Worm (Caenorhabditis elegans) whole organism, late embryonic: ENCODE results near the gene grl-5.

Experiments used
- C08G9.2 ChIP-seq: sonication (generic microtip); optimal IDR thresholded peaks from 2 replicates; lab custom pipeline; 2016; ENCODE audit warnings: mild to moderate bottlenecking, missing genetic modification characterization, moderate library complexity, missing compliant biosample characterization
- C38D4.7 ChIP-seq: fragments of 200-800 bp; sonication (Bioruptor generic); optimal IDR thresholded peaks from 2 replicates; lab custom pipeline; 2018; ENCODE audit warnings: mild to moderate bottlenecking, missing genetic modification characterization, moderate library complexity, missing compliant biosample characterization
- K02D7.2 ChIP-seq: sonication (generic microtip); optimal IDR thresholded peaks from 2 replicates; lab custom pipeline; 2017; ENCODE audit warnings: mild to moderate bottlenecking, missing genetic modification characterization, missing compliant biosample characterization
- ahr-1 ChIP-seq: sonication (generic microtip); optimal IDR thresholded peaks from 2 replicates; lab custom pipeline; 2016; ENCODE audit warnings: missing genetic modification characterization, missing compliant biosample characterization
- ceh-14 ChIP-seq: sonication (generic microtip); optimal IDR thresholded peaks from 2 replicates; lab custom pipeline; 2016; ENCODE audit warnings: missing genotype, missing genetic modification characterization, missing compliant biosample characterization
- ceh-19 ChIP-seq: fragments of 200-800 bp; sonication (Bioruptor generic); optimal IDR thresholded peaks from 2 replicates; lab custom pipeline; 2018; ENCODE audit warnings: mild to moderate bottlenecking, missing genetic modification characterization, missing compliant biosample characterization
- ceh-31 ChIP-seq: sonication (generic microtip); optimal IDR thresholded peaks from 2 replicates; lab custom pipeline; 2016; ENCODE audit warnings: missing genetic modification characterization, missing compliant biosample characterization
- ceh-34 ChIP-seq: sonication (generic microtip); optimal IDR thresholded peaks from 2 replicates; lab custom pipeline; 2016; ENCODE audit warnings: mild to moderate bottlenecking, missing genetic modification characterization, missing compliant biosample characterization
- ceh-45 ChIP-seq: fragments of 200-800 bp; sonication (Bioruptor generic); IDR thresholded peaks from 2 replicates; pipeline ENCODE4 v1.3.6; 2022; ENCODE audit warnings: missing genetic modification reagents, missing genetic modification characterization, missing compliant biosample characterization
- ceh-6 ChIP-seq: fragments of 200-800 bp; sonication (Bioruptor generic); optimal IDR thresholded peaks from 2 replicates; lab custom pipeline; 2018; ENCODE audit warnings: mild to moderate bottlenecking, missing genetic modification characterization, missing compliant biosample characterization
- ceh-9 ChIP-seq: sonication (generic microtip); optimal IDR thresholded peaks from 2 replicates; lab custom pipeline; 2016; ENCODE audit warnings: mild to moderate bottlenecking, missing genetic modification characterization, inconsistent platforms, missing compliant biosample characterization
- che-1 ChIP-seq: sonication (generic microtip); optimal IDR thresholded peaks from 2 replicates; lab custom pipeline; 2016; ENCODE audit warnings: mild to moderate bottlenecking, missing genetic modification characterization, missing compliant biosample characterization
- dmd-4 ChIP-seq: sonication (generic microtip); optimal IDR thresholded peaks from 2 replicates; lab custom pipeline; 2016; ENCODE audit warnings: borderline replicate concordance, missing genetic modification characterization, missing compliant biosample characterization
- elt-2 ChIP-seq: sonication (generic microtip); optimal IDR thresholded peaks from 2 replicates; lab custom pipeline; 2016; ENCODE audit warnings: missing genetic modification reagents, missing genetic modification characterization, missing compliant biosample characterization
- elt-4 ChIP-seq: sonication (generic microtip); optimal IDR thresholded peaks from 2 replicates; lab custom pipeline; 2016; ENCODE audit warnings: missing genetic modification characterization, missing compliant biosample characterization
- ets-4 ChIP-seq: sonication (generic microtip); optimal IDR thresholded peaks from 2 replicates; lab custom pipeline; 2016; ENCODE audit warnings: missing genetic modification characterization, missing compliant biosample characterization
- eyg-1 ChIP-seq: sonication (generic microtip); optimal IDR thresholded peaks from 2 replicates; lab custom pipeline; 2016; ENCODE audit warnings: missing genotype, missing genetic modification characterization, missing compliant biosample characterization
- fax-1 ChIP-seq: sonication (generic microtip); optimal IDR thresholded peaks from 2 replicates; lab custom pipeline; 2016; ENCODE audit warnings: missing genotype, missing genetic modification characterization, missing compliant biosample characterization
- fkh-10 ChIP-seq: fragments of 150-350 bp; optimal IDR thresholded peaks from 2 replicates; lab custom pipeline; 2014; ENCODE audit warnings: missing biosample characterization, missing genetic modification reagents, missing genetic modification characterization
- fkh-6 ChIP-seq: sonication (generic microtip); optimal IDR thresholded peaks from 2 replicates; lab custom pipeline; 2016; ENCODE audit warnings: missing genetic modification characterization, missing compliant biosample characterization
- hlh-15 ChIP-seq: sonication (generic microtip); optimal IDR thresholded peaks from 2 replicates; lab custom pipeline; 2016; ENCODE audit warnings: missing genetic modification characterization, missing compliant biosample characterization
- hlh-30 ChIP-seq: sonication (generic microtip); optimal IDR thresholded peaks from 2 replicates; lab custom pipeline; 2017; ENCODE audit warnings: antibody characterized with exemption, missing genetic modification characterization, missing compliant biosample characterization; ENCODE audit not compliant: insufficient read depth
- hlh-6 ChIP-seq: sonication (generic microtip); optimal IDR thresholded peaks from 2 replicates; lab custom pipeline; 2016; ENCODE audit warnings: missing genotype, missing genetic modification characterization, missing compliant biosample characterization
- hlh-8 ChIP-seq: sonication (generic microtip); optimal IDR thresholded peaks from 2 replicates; lab custom pipeline; 2016; ENCODE audit warnings: missing genotype, missing genetic modification characterization, missing compliant biosample characterization
- nhr-11 ChIP-seq: fragments of 150-350 bp; optimal IDR thresholded peaks from 2 replicates; lab custom pipeline; 2014; ENCODE audit warnings: missing biosample characterization, missing genetic modification characterization
- nhr-232 ChIP-seq: sonication (generic microtip); optimal IDR thresholded peaks from 2 replicates; lab custom pipeline; 2016; ENCODE audit warnings: missing genetic modification characterization, missing compliant biosample characterization
- npax-4 ChIP-seq: sonication (generic microtip); optimal IDR thresholded peaks from 2 replicates; lab custom pipeline; 2016; ENCODE audit warnings: missing genetic modification characterization, missing compliant biosample characterization
- odd-2 ChIP-seq: sonication (generic microtip); optimal IDR thresholded peaks from 2 replicates; lab custom pipeline; 2017; ENCODE audit warnings: antibody characterized with exemption, mild to moderate bottlenecking, missing genetic modification characterization, missing compliant biosample characterization
- pag-3 ChIP-seq: sonication (generic microtip); optimal IDR thresholded peaks from 2 replicates; lab custom pipeline; 2016; ENCODE audit warnings: missing compliant biosample characterization, missing genetic modification characterization, borderline replicate concordance
- pax-1 ChIP-seq: fragments of 150-350 bp; optimal IDR thresholded peaks from 2 replicates; lab custom pipeline; 2014; ENCODE audit warnings: missing biosample characterization, missing genetic modification characterization
- pha-2 ChIP-seq: sonication (generic microtip); optimal IDR thresholded peaks from 2 replicates; lab custom pipeline; 2017; ENCODE audit warnings: mild to moderate bottlenecking, missing genetic modification characterization, missing compliant biosample characterization
- pros-1 ChIP-seq: fragments of 150-350 bp; optimal IDR thresholded peaks from 2 replicates; lab custom pipeline; 2014; ENCODE audit warnings: missing biosample characterization, missing genetic modification reagents, missing genetic modification characterization
- rnt-1 ChIP-seq: sonication (generic microtip); optimal IDR thresholded peaks from 2 replicates; lab custom pipeline; 2016; ENCODE audit warnings: missing genetic modification characterization, missing compliant biosample characterization
- sdc-2 ChIP-seq: sonication (generic microtip); optimal IDR thresholded peaks from 2 replicates; lab custom pipeline; 2016; ENCODE audit warnings: missing genotype, missing genetic modification characterization, missing compliant biosample characterization
- sox-2 ChIP-seq: fragments of 200-800 bp; sonication (Bioruptor generic); IDR thresholded peaks from 2 replicates; pipeline ENCODE4 v1.3.6; 2022; ENCODE audit warnings: missing genetic modification reagents, missing genetic modification characterization, missing compliant biosample characterization
- sox-4 ChIP-seq: sonication (generic microtip); optimal IDR thresholded peaks from 2 replicates; lab custom pipeline; 2017; ENCODE audit warnings: mild to moderate bottlenecking, missing genetic modification characterization, inconsistent platforms, missing compliant biosample characterization
- syd-9 ChIP-seq: sonication (generic microtip); optimal IDR thresholded peaks from 2 replicates; lab custom pipeline; 2016; ENCODE audit warnings: mild to moderate bottlenecking, missing genetic modification characterization, moderate library complexity, missing compliant biosample characterization
- unc-42 ChIP-seq: sonication (generic microtip); optimal IDR thresholded peaks from 2 replicates; lab custom pipeline; 2016; ENCODE audit warnings: missing genotype, missing genetic modification characterization, missing compliant biosample characterization
- zip-5 ChIP-seq: sonication (generic microtip); optimal IDR thresholded peaks from 2 replicates; lab custom pipeline; 2016; ENCODE audit warnings: missing genetic modification characterization, missing compliant biosample characterization
- ztf-16 ChIP-seq: sonication (generic microtip); optimal IDR thresholded peaks from 2 replicates; lab custom pipeline; 2017; ENCODE audit warnings: missing genetic modification characterization, missing compliant biosample characterization

The grl-5 gene

ce11 chrV:4407519-4407918 is 6.9 kb downstream of the grl-5 start, which contains the start of gene nhr-118:
nhr-118 (plus strand) TSS chrV:4407819.
- no peak for TF ChIP-seq rnt-1 (tag; lab: Kevin White, UChicago)
- no peak for TF ChIP-seq hlh-8 (tag; lab: Kevin White, UChicago)
- TF ChIP-seq npax-4 (tag; lab: Kevin White, UChicago), result no peak
- no peak for TF ChIP-seq pros-1 (tag; lab: Kevin White, UChicago)
- TF ChIP-seq sdc-2 (tag; lab: Kevin White, UChicago), result no peak
- TF ChIP-seq K02D7.2 (tag; lab: Kevin White, UChicago), result no peak
- no peak for TF ChIP-seq odd-2 (tag; lab: Kevin White, UChicago)
- TF ChIP-seq zip-5, result no peak
- TF ChIP-seq syd-9 (tag; lab: Kevin White, UChicago), result no peak
- TF ChIP-seq pax-1 (tag; lab: Kevin White, UChicago), result no peak
- no peak for TF ChIP-seq eyg-1 (tag; lab: Kevin White, UChicago)
- TF ChIP-seq elt-4, result no peak
- no peak for TF ChIP-seq hlh-15 (tag; lab: Kevin White, UChicago)
- no peak for TF ChIP-seq dmd-4 (tag; lab: Kevin White, UChicago)
- TF ChIP-seq fkh-10 (GFP tag; lab: Kevin White, UChicago), result no peak
- TF ChIP-seq ceh-45, result no peak
- TF ChIP-seq ztf-16, result no peak
- no peak for TF ChIP-seq fax-1 (tag; lab: Kevin White, UChicago)
- no peak for TF ChIP-seq ceh-19
- TF ChIP-seq hlh-6, result no peak
- TF ChIP-seq, all 69 proteins: peak for 0

ce11 chrV:4401865-4402264 is 12.6 kb downstream of the grl-5 start, which contains the start of gene F13A2.5:
F13A2.5 (minus strand) TSS chrV:4401965.
- TF ChIP-seq hlh-30 (tag; lab: Kevin White, UChicago) (no peak), C38D4.7 (GFP tag; lab: Kevin White, UChicago) (no peak)

DNA sequence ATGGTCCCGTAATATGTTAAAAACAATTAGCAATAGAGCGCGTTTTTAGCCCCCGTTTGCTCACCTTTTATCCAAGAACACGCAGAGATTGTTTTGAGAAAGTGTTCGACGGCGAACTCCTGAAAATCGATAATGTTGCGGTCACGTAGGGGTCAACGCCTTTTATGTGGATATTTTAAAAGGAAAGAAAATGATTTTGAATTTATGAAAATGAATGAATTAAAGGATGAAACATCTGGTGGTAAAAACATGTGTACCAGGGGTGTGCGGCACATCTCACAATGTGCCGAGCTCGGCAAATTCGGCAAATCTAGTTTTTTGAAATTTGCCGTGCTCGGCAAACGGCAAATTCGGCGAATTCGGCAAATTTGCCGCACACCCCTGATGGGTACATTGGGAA is 14.3 kb downstream of the grl-5 start, which contains the start of gene F13A2.4:
Gene F13A2.4, minus strand, starts transcription at position 101 of the 400 bp plus-strand sequence.
- TF ChIP-seq ztf-16 (no peak), ceh-31 (no peak), ets-4 (tag; lab: Kevin White, UChicago) (no peak), pag-3 (tag; lab: Kevin White, UChicago) (no peak), unc-42 (tag; lab: Kevin White, UChicago) (no peak), rnt-1 (tag; lab: Kevin White, UChicago) (no peak)

- TF ChIP-seq ceh-14 (no peak), che-1 (tag; lab: Kevin White, UChicago) (no peak), fkh-10 (GFP tag; lab: Kevin White, UChicago) (no peak), ceh-9 (no peak), npax-4 (tag; lab: Kevin White, UChicago) (no peak), ahr-1 (tag; lab: Kevin White, UChicago) (no peak), rnt-1 (tag; lab: Kevin White, UChicago) (no peak), pha-2 (tag; lab: Kevin White, UChicago) (no peak), ets-4 (tag; lab: Kevin White, UChicago) (no peak), ceh-31 (no peak), ceh-6 (GFP tag; lab: Kevin White, UChicago) (no peak), elt-2 (tag; lab: Kevin White, UChicago) (no peak)
Observed at ce11 chrV:4398884-4399283, 15.6 kb downstream of the grl-5 start.

- TF ChIP-seq unc-42 (tag; lab: Kevin White, UChicago), result no peak
- no peak for TF ChIP-seq ceh-45
- TF ChIP-seq sox-4, result no peak
- TF ChIP-seq K02D7.2 (tag; lab: Kevin White, UChicago), result no peak
- TF ChIP-seq C08G9.2, result no peak
- no peak for TF ChIP-seq fkh-6 (tag; lab: Kevin White, UChicago)
- TF ChIP-seq sox-2 (GFP tag; lab: Robert Waterston, UW), result no peak
- no peak for TF ChIP-seq eyg-1 (tag; lab: Kevin White, UChicago)
- TF ChIP-seq nhr-232 (tag; lab: Kevin White, UChicago), result no peak
- TF ChIP-seq syd-9 (tag; lab: Kevin White, UChicago), result no peak
- TF ChIP-seq nhr-11 (tag; lab: Kevin White, UChicago), result no peak
- no peak for TF ChIP-seq sdc-2 (tag; lab: Kevin White, UChicago)
- TF ChIP-seq ceh-34 (tag; lab: Kevin White, UChicago), result no peak
- TF ChIP-seq, all 69 proteins: peak for 0
Observed at ce11 chrV:4398127-4398526, 16.3 kb downstream of the grl-5 start.
